Fruit fly (Drosophila melanogaster) Kc167 (cell line): ENCODE data around the gene ssp3.

Source experiments
- Myc ChIP-seq: fragments of >200 bp; optimal IDR thresholded peaks from 2 replicates; lab custom pipeline; 2017; ENCODE audit warnings: missing external identifiers
- Sin3A ChIP-seq: fragments of >200 bp; optimal IDR thresholded peaks from 2 replicates; lab custom pipeline; 2018; ENCODE audit warnings: missing external identifiers
- h ChIP-seq: fragments of >200 bp; optimal IDR thresholded peaks from 3 replicates; lab custom pipeline; 2018; ENCODE audit warnings: missing external identifiers
- insv ChIP-seq: fragments of >200 bp; optimal IDR thresholded peaks from 3 replicates; lab custom pipeline; 2018; ENCODE audit warnings: missing external identifiers
- psq ChIP-seq: fragments of >200 bp; optimal IDR thresholded peaks from 2 replicates; lab custom pipeline; 2017; ENCODE audit warnings: missing external identifiers
- ttk ChIP-seq: sonication (Bioruptor generic); optimal IDR thresholded peaks from 2 replicates; lab custom pipeline; 2017; ENCODE audit warnings: missing external identifiers

The ssp3 gene

dm6 chr2L:18882734-18883133 is 61.0 kb downstream of the ssp3 start:
- no peak for TF ChIP-seq ttk (lab: Kevin White, UChicago)
- no peak for TF ChIP-seq Sin3A (lab: Kevin White, UChicago)
- no peak for TF ChIP-seq h (lab: Kevin White, UChicago)

dm6 chr2L:18881014-18881660 is 62.6 kb downstream of the ssp3 start, which contains the start of gene tup:
tup (minus strand) TSS chr2L:18881261.
- TF ChIP-seq h (lab: Kevin White, UChicago) (no peak), Myc (lab: Kevin White, UChicago) (no peak), psq (lab: Kevin White, UChicago) (no peak), Sin3A (lab: Kevin White, UChicago) (no peak), insv (lab: Kevin White, UChicago) (no peak), ttk (lab: Kevin White, UChicago) (no peak)

- no peak for TF ChIP-seq Sin3A (lab: Kevin White, UChicago)
- TF ChIP-seq psq (lab: Kevin White, UChicago), result no peak
- TF ChIP-seq insv (lab: Kevin White, UChicago), result no peak
- no peak for TF ChIP-seq Myc (lab: Kevin White, UChicago)
- TF ChIP-seq ttk (lab: Kevin White, UChicago), result no peak
- no peak for TF ChIP-seq h (lab: Kevin White, UChicago)
Measured at dm6 chr2L:18878439-18878838, 65.3 kb downstream of the ssp3 start.

DNA sequence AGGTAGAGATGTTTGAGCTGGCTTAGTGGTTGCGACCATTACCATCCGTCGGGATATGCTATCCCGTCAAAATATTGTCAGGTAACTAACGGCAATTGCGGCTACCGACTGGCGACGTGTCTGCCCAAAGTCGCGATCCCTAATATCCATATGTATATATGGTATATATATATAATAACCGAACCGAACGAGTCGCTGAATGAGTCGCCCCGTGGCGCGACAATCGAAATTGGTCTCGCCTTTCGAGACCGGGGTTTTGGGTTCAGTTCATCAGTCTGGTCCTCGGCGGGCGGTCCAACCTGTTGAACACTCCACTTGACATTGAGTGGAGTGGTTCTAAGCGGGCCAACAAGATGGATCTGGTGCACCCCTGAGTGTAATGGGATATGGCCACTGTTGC is 68.5 kb downstream of the ssp3 start:
- TF ChIP-seq psq (lab: Kevin White, UChicago) (no peak), insv (lab: Kevin White, UChicago) (no peak), Sin3A (lab: Kevin White, UChicago) (no peak)

DNA sequence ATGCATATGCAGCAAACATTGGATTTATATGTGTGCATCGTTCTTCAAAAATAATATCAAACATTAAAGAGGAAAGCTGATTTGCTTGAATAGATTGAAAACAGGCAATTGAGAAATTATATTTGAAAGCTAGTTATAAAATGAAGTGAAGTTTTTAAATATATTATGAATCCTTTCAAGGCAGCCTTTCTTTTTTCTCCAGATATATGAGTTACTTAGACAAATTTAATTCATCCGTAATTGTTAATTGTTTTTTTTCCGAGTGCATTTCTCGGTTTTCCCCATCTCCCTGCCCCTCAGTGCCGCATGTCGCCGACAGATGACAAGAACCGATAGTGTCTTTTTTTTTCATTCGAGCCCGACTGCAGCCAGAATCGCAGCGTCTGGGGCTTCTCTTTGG is 71.9 kb downstream of the ssp3 start:
- TF ChIP-seq h (lab: Kevin White, UChicago) (no peak), Sin3A (lab: Kevin White, UChicago) (no peak), ttk (lab: Kevin White, UChicago) (no peak), psq (lab: Kevin White, UChicago) (no peak)

DNA sequence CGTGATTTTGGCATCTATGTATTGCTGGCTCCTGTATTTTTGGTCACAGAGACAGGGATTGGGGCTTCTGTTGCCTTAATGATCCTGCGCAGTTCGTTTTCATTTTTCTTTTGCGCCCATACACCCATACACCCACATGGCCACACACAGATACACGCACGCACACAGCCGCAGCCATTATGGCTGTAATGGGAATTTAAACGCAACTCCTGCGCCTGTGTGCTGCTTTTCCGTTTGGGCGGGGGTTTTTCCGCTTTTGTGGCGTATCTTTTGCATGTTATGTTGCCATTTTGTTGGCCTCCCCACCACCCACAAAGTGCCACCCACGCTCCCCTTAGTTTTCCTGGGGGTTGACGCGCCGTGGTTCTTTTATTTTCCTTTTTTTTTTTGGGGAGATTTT is 75.9 kb downstream of the ssp3 start:
- TF ChIP-seq h (lab: Kevin White, UChicago) (no peak), psq (lab: Kevin White, UChicago) (no peak), insv (lab: Kevin White, UChicago) (no peak), Myc (lab: Kevin White, UChicago) (no peak), ttk (lab: Kevin White, UChicago) (no peak), Sin3A (lab: Kevin White, UChicago) (no peak)

dm6 chr2L:18866582-18866981 is 77.2 kb downstream of the ssp3 start:
- TF ChIP-seq ttk (lab: Kevin White, UChicago) (no peak), psq (lab: Kevin White, UChicago) (no peak), insv (lab: Kevin White, UChicago) (no peak), Myc (lab: Kevin White, UChicago) (no peak)
